Fruit fly (Drosophila melanogaster): ENCODE results near the gene CG13625.
A peak's percentile ranks its signal among the peaks of the same experiment; 100 is the strongest.

CG13625 gene

DNA sequence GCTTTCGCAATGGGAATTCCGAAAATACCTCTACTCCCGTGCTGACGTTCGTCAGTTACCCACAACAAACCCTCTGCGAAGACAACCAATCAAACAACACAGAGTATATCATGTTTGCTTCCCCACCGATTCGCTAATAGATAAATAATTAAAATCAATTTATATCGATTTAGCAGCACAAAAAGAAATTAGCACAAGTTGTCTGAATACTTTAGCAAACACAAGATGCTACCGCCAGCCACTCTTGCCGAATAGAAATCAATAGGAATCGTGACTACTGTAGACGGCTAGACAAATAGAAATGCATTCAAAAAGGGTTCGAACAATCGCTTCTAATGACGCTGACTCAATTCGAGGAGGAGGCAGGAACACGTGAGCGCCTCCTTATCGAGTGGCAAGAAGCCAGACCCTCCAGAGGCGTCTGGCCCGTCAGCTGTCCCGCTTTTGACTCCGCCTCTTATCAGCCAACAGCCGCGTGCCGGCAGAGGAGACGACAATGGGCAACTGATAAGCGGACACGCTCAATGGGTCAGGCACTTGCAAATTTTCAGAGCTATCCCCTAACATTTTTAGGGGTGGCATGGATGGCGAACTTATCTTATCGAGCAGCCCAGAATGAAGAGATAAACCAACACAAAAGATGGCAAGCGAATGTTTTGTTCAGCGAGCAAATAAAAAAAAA, 16.6 kb downstream of the CG13625 start (continued):
- TF ChIP-seq Bteb2 (GFP tag; optimal IDR thresholded peaks at IDR 0.05), result no peak
- TF ChIP-seq cwo (GFP tag; optimal IDR thresholded peaks at IDR 0.05), result peak; percentile 92
- TF ChIP-seq bbx (GFP tag; IDR thresholded peaks at IDR 0.05; ENCODE audit: partially characterized antibody), result no peak
- no peak for TF ChIP-seq pfk (GFP tag; optimal IDR thresholded peaks at IDR 0.05)
- TF ChIP-seq CG4360 (GFP tag; IDR thresholded peaks at IDR 0.05), result no peak
- peak; percentile 76 for TF ChIP-seq sug (tag; optimal IDR thresholded peaks at IDR 0.05)
- TF ChIP-seq Ets65A (GFP tag), result no peak
- TF ChIP-seq Hr78 (GFP tag; optimal IDR thresholded peaks at IDR 0.05), result no peak
- TF ChIP-seq CG34376 (GFP tag; optimal IDR thresholded peaks at IDR 0.05), result peak; percentile 75
- peak; percentile 19 for TF ChIP-seq CG15479 (GFP tag; optimal IDR thresholded peaks at IDR 0.05)
- peak; percentile 7 for TF ChIP-seq CG13624 (GFP tag; optimal IDR thresholded peaks at IDR 0.05)
- peak; percentile 18 for TF ChIP-seq CG10543 (GFP tag; optimal IDR thresholded peaks at IDR 0.05)
- no peak for TF ChIP-seq H15 (GFP tag; IDR thresholded peaks at IDR 0.05)
- TF ChIP-seq prd (optimal IDR thresholded peaks at IDR 0.05), result no peak
- TF ChIP-seq prd (GFP tag; IDR thresholded peaks at IDR 0.05), result no peak
- TF ChIP-seq Hey (tag; optimal IDR thresholded peaks at IDR 0.05), result peak; percentile 95
- no peak for TF ChIP-seq CG2678 (tag; optimal IDR thresholded peaks at IDR 0.05)
- TF ChIP-seq unc-4 (GFP tag; IDR thresholded peaks at IDR 0.05; ENCODE audit: partially characterized antibody), result no peak
- TF ChIP-seq Xrp1 (GFP tag; IDR thresholded peaks at IDR 0.05), result no peak
- TF ChIP-seq CG7987 (GFP tag; optimal IDR thresholded peaks at IDR 0.05), result peak; percentile 89
- TF ChIP-seq sd (tag; optimal IDR thresholded peaks at IDR 0.05), result peak; percentile 32
- no peak for TF ChIP-seq CG14965 (GFP tag; optimal IDR thresholded peaks at IDR 0.05; ENCODE audit: borderline replicate concordance)
- 0 out of 3 replicates have a peak, but pooled peaks have one; percentile 6 for TF ChIP-seq dysf (GFP tag; IDR thresholded peaks at IDR 0.05)
- no peak for TF ChIP-seq CG8290 (GFP tag; optimal IDR thresholded peaks at IDR 0.05)
- TF ChIP-seq CG8290 (tag; optimal IDR thresholded peaks at IDR 0.05), result peak in 1 of 2 experiments; percentile 16
- peak; percentile 9 for TF ChIP-seq lab (GFP tag; optimal IDR thresholded peaks at IDR 0.05)

dm6 chr3R:24567427-24567771, 17.6 kb downstream of the CG13625 start:
- TF ChIP-seq vnd (GFP tag; IDR thresholded peaks at IDR 0.05; ENCODE audit: partially characterized antibody) (no peak), Hand (GFP tag; optimal IDR thresholded peaks at IDR 0.05) (peak; percentile 47), CG4854 (GFP tag; optimal IDR thresholded peaks at IDR 0.05) (peak; percentile 82), Tbp (GFP tag; optimal IDR thresholded peaks at IDR 0.05) (no peak), Eip74EF (GFP tag; optimal IDR thresholded peaks at IDR 0.05) (peak in 1 of 2 experiments; percentile 84), CG9797 (GFP tag; optimal IDR thresholded peaks at IDR 0.05) (no peak), CG1233 (GFP tag; optimal IDR thresholded peaks at IDR 0.05) (peak; percentile 82), CG10654 (GFP tag; optimal IDR thresholded peaks at IDR 0.05) (peak; percentile 80), CG10959 (GFP tag; IDR thresholded peaks at IDR 0.05) (peak; percentile 68), slou (GFP tag; optimal IDR thresholded peaks at IDR 0.05) (peak; percentile 81), CG2202 (tag; optimal IDR thresholded peaks at IDR 0.05) (peak; percentile 69), tup (GFP tag; optimal IDR thresholded peaks at IDR 0.05) (peak; percentile 69), CG32532 (GFP tag; IDR thresholded peaks at IDR 0.05) (peak; percentile 90), pita (GFP tag; optimal IDR thresholded peaks at IDR 0.05) (no peak), CG1603 (tag; optimal IDR thresholded peaks at IDR 0.05) (peak; percentile 89), Sox100B (GFP tag; optimal IDR thresholded peaks at IDR 0.05) (peak; percentile 74), amos (GFP tag; IDR thresholded peaks at IDR 0.05; ENCODE audit: partially characterized antibody) (no peak), CG10321 (GFP tag; IDR thresholded peaks at IDR 0.05) (peak; percentile 49; the same call in 1 of the 2 replicates), Ravus (GFP tag; IDR thresholded peaks at IDR 0.05) (peak; percentile 83), Optix (GFP tag; IDR thresholded peaks at IDR 0.05) (peak; percentile 59; the same call in 2 of the 3 replicates), CG34376 (GFP tag; optimal IDR thresholded peaks at IDR 0.05) (peak; percentile 73), fu2 (GFP tag; optimal IDR thresholded peaks at IDR 0.05) (peak; percentile 89), stc (GFP tag; IDR thresholded peaks at IDR 0.05) (peak; percentile 87), chm (GFP tag; IDR thresholded peaks at IDR 0.05) (peak; percentile 88), CG7372 (GFP tag; IDR thresholded peaks at IDR 0.05) (peak; percentile 83)

Measured in whole organism, embryonic.